Worm (Caenorhabditis elegans) whole organism, late embryonic: Measurements from ENCODE around the gene mcm-3AP.

Experiments used
- C08G9.2 ChIP-seq: sonication (generic microtip); optimal IDR thresholded peaks from 2 replicates; lab custom pipeline; 2016; ENCODE audit warnings: mild to moderate bottlenecking, missing genetic modification characterization, moderate library complexity, missing compliant biosample characterization
- ama-1 ChIP-seq: fragments of 150-350 bp; optimal IDR thresholded peaks from 2 replicates; lab custom pipeline; 2014
- ceh-30 ChIP-seq: fragments of 150-350 bp; optimal IDR thresholded peaks from 2 replicates; lab custom pipeline; 2014; ENCODE audit warnings: missing biosample characterization, missing genetic modification characterization
- ceh-9 ChIP-seq: sonication (generic microtip); optimal IDR thresholded peaks from 2 replicates; lab custom pipeline; 2016; ENCODE audit warnings: mild to moderate bottlenecking, missing genetic modification characterization, inconsistent platforms, missing compliant biosample characterization
- hlh-30 ChIP-seq: sonication (generic microtip); optimal IDR thresholded peaks from 2 replicates; lab custom pipeline; 2017; ENCODE audit warnings: antibody characterized with exemption, missing genetic modification characterization, missing compliant biosample characterization; ENCODE audit not compliant: insufficient read depth
- lim-6 ChIP-seq: sonication (generic microtip); optimal IDR thresholded peaks from 2 replicates; lab custom pipeline; 2016; ENCODE audit warnings: missing genetic modification characterization, missing compliant biosample characterization
- madf-2 ChIP-seq: sonication (generic microtip); optimal IDR thresholded peaks from 2 replicates; lab custom pipeline; 2017; ENCODE audit warnings: missing genetic modification characterization, missing compliant biosample characterization
- pag-3 ChIP-seq: sonication (generic microtip); optimal IDR thresholded peaks from 2 replicates; lab custom pipeline; 2016; ENCODE audit warnings: missing compliant biosample characterization, missing genetic modification characterization, borderline replicate concordance
- tbx-2 ChIP-seq: sonication (generic microtip); optimal IDR thresholded peaks from 2 replicates; lab custom pipeline; 2016; ENCODE audit warnings: missing genetic modification characterization, missing compliant biosample characterization

- TF ChIP-seq lim-6 (tag; lab: Kevin White, UChicago) (no peak), ceh-30 (tag; lab: Kevin White, UChicago) (no peak), C08G9.2 (tag; lab: Kevin White, UChicago) (no peak), tbx-2 (tag; lab: Kevin White, UChicago) (no peak), ama-1 (no peak), madf-2 (tag; lab: Kevin White, UChicago) (no peak), hlh-30 (no peak), ceh-9 (no peak), pag-3 (tag; lab: Kevin White, UChicago) (no peak)
Measured at ce11 chrIV:7933733-7934132, 14.7 kb upstream of the mcm-3AP start, which contains the start of gene bbs-2.
